Fruit fly (Drosophila melanogaster) whole organism, embryonic: ENCODE data around the gene CG33124.
A peak's percentile ranks its signal among the peaks of the same experiment; 100 is the strongest.

Experiments used
- Aef1 ChIP-seq: fragments of 200-800 bp; sonication (Bioruptor generic); IDR thresholded peaks from 3 replicates; pipeline ENCODE4 v1.3.6; 2022; ENCODE audit warnings: missing biosample characterization, missing genetic modification characterization
- Atf6 ChIP-seq: fragments of 200-800 bp; sonication (Bioruptor generic); IDR thresholded peaks from 2 replicates; pipeline ENCODE4 v1.3.6; 2022; ENCODE audit warnings: missing biosample characterization, missing genetic modification characterization
- CG1024 ChIP-seq: fragments of 200-800 bp; sonication (Bioruptor generic); IDR thresholded peaks from 2 replicates; pipeline ENCODE4 v1.3.6; 2022; ENCODE audit warnings: missing biosample characterization, missing genetic modification characterization
- CG12219 ChIP-seq: fragments of 200-800 bp; sonication (Bioruptor generic); optimal IDR thresholded peaks from 3 replicates; lab custom pipeline; 2018; ENCODE audit warnings: missing biosample characterization, mild to moderate bottlenecking, missing genetic modification characterization
- CG13287 ChIP-seq: fragments of 200-800 bp; sonication (Bioruptor generic); IDR thresholded peaks from 2 replicates; pipeline ENCODE4 v1.3.6; 2022; ENCODE audit warnings: missing biosample characterization, missing genetic modification characterization; ENCODE audit not compliant: partially characterized antibody
- CG14667 ChIP-seq: fragments of 200-800 bp; sonication (Bioruptor generic); IDR thresholded peaks from 2 replicates; pipeline ENCODE4 v1.3.6; 2022; ENCODE audit warnings: missing biosample characterization, missing genetic modification characterization
- CG1647 ChIP-seq: fragments of 200-800 bp; sonication (Bioruptor generic); optimal IDR thresholded peaks from 3 replicates; lab custom pipeline; 2016; ENCODE audit warnings: missing biosample characterization, missing genetic modification characterization
- CG18599 ChIP-seq: fragments of 200-800 bp; sonication (Bioruptor generic); optimal IDR thresholded peaks from 3 replicates; lab custom pipeline; 2017; ENCODE audit warnings: missing biosample characterization, missing genetic modification characterization, mild to moderate bottlenecking, moderate library complexity, missing genetic modification reagents
- CG3995 ChIP-seq: fragments of 200-800 bp; sonication (Bioruptor generic); optimal IDR thresholded peaks from 3 replicates; lab custom pipeline; 2016; ENCODE audit warnings: missing biosample characterization, missing genetic modification characterization
- CG4820 ChIP-seq: fragments of 200-800 bp; sonication (Bioruptor generic); optimal IDR thresholded peaks from 3 replicates; lab custom pipeline; 2016; ENCODE audit warnings: missing biosample characterization, missing genetic modification characterization
- CG6254 ChIP-seq: fragments of 200-800 bp; sonication (Bioruptor generic); optimal IDR thresholded peaks from 3 replicates; lab custom pipeline; 2017; ENCODE audit warnings: mild to moderate bottlenecking, missing biosample characterization, missing genetic modification reagents, missing genetic modification characterization
- CG6854 ChIP-seq: fragments of 200-800 bp; sonication (Bioruptor generic); optimal IDR thresholded peaks from 3 replicates; lab custom pipeline; 2017; ENCODE audit warnings: missing biosample characterization, mild to moderate bottlenecking, missing genetic modification characterization
- CG7271 ChIP-seq: fragments of 200-800 bp; sonication (Bioruptor generic); optimal IDR thresholded peaks from 2 replicates; lab custom pipeline; 2018; ENCODE audit warnings: missing biosample characterization, mild to moderate bottlenecking, missing genetic modification characterization, moderate library complexity
- CG7372 ChIP-seq: fragments of 200-800 bp; sonication (Bioruptor generic); IDR thresholded peaks from 2 replicates; pipeline ENCODE4 v1.3.6; 2022; ENCODE audit warnings: missing biosample characterization, missing genetic modification characterization
- CG8924 ChIP-seq: fragments of 200-800 bp; optimal IDR thresholded peaks from 3 replicates; lab custom pipeline; 2019; ENCODE audit warnings: missing biosample characterization, mild to moderate bottlenecking, missing genetic modification characterization, moderate library complexity
- CG8944 ChIP-seq: fragments of 200-800 bp; sonication (Bioruptor generic); optimal IDR thresholded peaks from 3 replicates; lab custom pipeline; 2016; ENCODE audit warnings: missing biosample characterization, missing genetic modification characterization
- D19A ChIP-seq: fragments of 200-800 bp; optimal IDR thresholded peaks from 3 replicates; lab custom pipeline; 2019; ENCODE audit warnings: missing biosample characterization, mild to moderate bottlenecking, missing genetic modification characterization, moderate library complexity
- Lhr ChIP-seq: fragments of 200-800 bp; sonication (Bioruptor generic); optimal IDR thresholded peaks from 3 replicates; lab custom pipeline; 2017; ENCODE audit warnings: mild to moderate bottlenecking, missing biosample characterization, missing genetic modification reagents, missing genetic modification characterization
- Lpt ChIP-seq: fragments of >200 bp; optimal IDR thresholded peaks from 2 replicates; lab custom pipeline; 2018; ENCODE audit warnings: missing biosample characterization, missing genetic modification characterization
- Nf-YA ChIP-seq: fragments of 200-800 bp; sonication (Bioruptor generic); IDR thresholded peaks from 2 replicates; pipeline ENCODE4 v1.3.6; 2022; ENCODE audit warnings: missing biosample characterization, missing genetic modification characterization
- Oli ChIP-seq: fragments of 200-800 bp; sonication (Bioruptor generic); optimal IDR thresholded peaks from 2 replicates; lab custom pipeline; 2018; ENCODE audit warnings: missing biosample characterization, mild to moderate bottlenecking, missing genetic modification characterization, moderate library complexity
- PHDP ChIP-seq: fragments of 200-800 bp; sonication (Bioruptor generic); optimal IDR thresholded peaks from 3 replicates; lab custom pipeline; 2018; ENCODE audit warnings: missing biosample characterization, mild to moderate bottlenecking, missing genetic modification characterization, moderate library complexity
- Ptx1 ChIP-seq: fragments of 200-800 bp; sonication (Bioruptor generic); IDR thresholded peaks from 2 replicates; pipeline ENCODE4 v1.3.6; 2022; ENCODE audit warnings: missing biosample characterization, missing genetic modification characterization
- Ravus ChIP-seq: fragments of 200-800 bp; sonication (Bioruptor generic); IDR thresholded peaks from 2 replicates; pipeline ENCODE4 v1.3.6; 2022; ENCODE audit warnings: missing biosample characterization, missing genetic modification characterization
- Rfx ChIP-seq: fragments of 200-800 bp; sonication (Bioruptor generic); IDR thresholded peaks from 2 replicates; pipeline ENCODE4 v1.3.6; 2022; ENCODE audit warnings: missing biosample characterization, missing genetic modification characterization
- Sin3A ChIP-seq: fragments of >200 bp; optimal IDR thresholded peaks from 2 replicates; lab custom pipeline; 2018
- Sry-β ChIP-seq: fragments of 200-800 bp; sonication (Bioruptor generic); optimal IDR thresholded peaks from 2 replicates; lab custom pipeline; 2018; ENCODE audit warnings: missing biosample characterization, mild to moderate bottlenecking, missing genetic modification characterization, moderate library complexity
- Taf1 ChIP-seq: fragments of 200-800 bp; sonication (Bioruptor generic); IDR thresholded peaks from 2 replicates; pipeline ENCODE4 v1.3.6; 2022; ENCODE audit warnings: missing biosample characterization, missing genetic modification characterization
- ara ChIP-seq: fragments of 200-800 bp; sonication (Bioruptor generic); IDR thresholded peaks from 2 replicates; pipeline ENCODE4 v1.3.6; 2022; ENCODE audit warnings: missing biosample characterization, missing genetic modification characterization
- bowl ChIP-seq: fragments of 200-800 bp; sonication (Bioruptor generic); IDR thresholded peaks from 2 replicates; pipeline ENCODE4 v1.3.6; 2022; ENCODE audit warnings: missing biosample characterization, missing genetic modification characterization
- chinmo ChIP-seq: fragments of 200-800 bp; sonication (Bioruptor generic); IDR thresholded peaks from 4 replicates; pipeline ENCODE4 v1.3.6; 2022; ENCODE audit warnings: missing biosample characterization, missing genetic modification characterization; ENCODE audit not compliant: partially characterized antibody
- da ChIP-seq: fragments of 200-800 bp; sonication (Bioruptor generic); optimal IDR thresholded peaks from 2 replicates; lab custom pipeline; 2016; ENCODE audit warnings: missing biosample characterization, missing genetic modification characterization
- eyg ChIP-seq: fragments of 200-800 bp; sonication (Bioruptor generic); optimal IDR thresholded peaks from 3 replicates; lab custom pipeline; 2016; ENCODE audit warnings: missing biosample characterization, missing genetic modification characterization
- gce ChIP-seq: fragments of 200-800 bp; sonication (Bioruptor generic); IDR thresholded peaks from 3 replicates; pipeline ENCODE4 v1.3.6; 2022; ENCODE audit warnings: missing biosample characterization, missing genetic modification characterization
- gcm2 ChIP-seq: fragments of 200-800 bp; sonication (Bioruptor generic); optimal IDR thresholded peaks from 2 replicates; lab custom pipeline; 2016; ENCODE audit warnings: missing biosample characterization, missing genetic modification characterization
- hb ChIP-seq: fragments of 200-800 bp; sonication (Bioruptor generic); IDR thresholded peaks from 3 replicates; pipeline ENCODE4 v1.3.6; 2022; ENCODE audit warnings: missing biosample characterization, missing genetic modification characterization; ENCODE audit not compliant: partially characterized antibody
- knrl ChIP-seq: fragments of 200-800 bp; sonication (Bioruptor generic); IDR thresholded peaks from 3 replicates; pipeline ENCODE4 v1.3.6; 2022; ENCODE audit warnings: missing biosample characterization, missing genetic modification characterization; ENCODE audit not compliant: partially characterized antibody
- nerfin-1 ChIP-seq: fragments of 200-800 bp; sonication (Bioruptor generic); optimal IDR thresholded peaks from 3 replicates; lab custom pipeline; 2019; ENCODE audit warnings: missing biosample characterization, mild to moderate bottlenecking, missing genetic modification characterization, moderate library complexity
- nmo ChIP-seq: fragments of 200-800 bp; sonication (Bioruptor generic); optimal IDR thresholded peaks from 2 replicates; lab custom pipeline; 2018; ENCODE audit warnings: missing biosample characterization, mild to moderate bottlenecking, missing genetic modification characterization, moderate library complexity
- onecut ChIP-seq: fragments of 200-800 bp; sonication (Bioruptor generic); IDR thresholded peaks from 2 replicates; pipeline ENCODE4 v1.3.6; 2022; ENCODE audit warnings: missing biosample characterization, missing genetic modification characterization
- otp ChIP-seq: fragments of 200-800 bp; sonication (Bioruptor generic); IDR thresholded peaks from 3 replicates; pipeline ENCODE4, ENCODE4 v1.3.6; 2022; ENCODE audit warnings: missing biosample characterization, missing genetic modification characterization
- pho ChIP-seq: fragments of 200-800 bp; sonication (Bioruptor generic); optimal IDR thresholded peaks from 2 replicates; lab custom pipeline; 2016; ENCODE audit warnings: missing biosample characterization, missing genetic modification characterization
- phol ChIP-seq: fragments of 200-800 bp; sonication (Bioruptor generic); optimal IDR thresholded peaks from 3 replicates; lab custom pipeline; 2018; ENCODE audit warnings: missing biosample characterization, mild to moderate bottlenecking, missing genetic modification characterization, moderate library complexity
- pita ChIP-seq: fragments of 200-800 bp; sonication (Bioruptor generic); optimal IDR thresholded peaks from 2 replicates; lab custom pipeline; 2017; ENCODE audit warnings: missing biosample characterization, mild to moderate bottlenecking, missing genetic modification characterization
- psq ChIP-seq: fragments of 200-800 bp; sonication (Bioruptor generic); optimal IDR thresholded peaks from 2 replicates; lab custom pipeline; 2017; ENCODE audit warnings: missing biosample characterization, missing genetic modification characterization
- salm ChIP-seq: fragments of 200-800 bp; sonication (Bioruptor generic); optimal IDR thresholded peaks from 2 replicates; lab custom pipeline; 2018; ENCODE audit warnings: missing biosample characterization, mild to moderate bottlenecking, missing genetic modification characterization
- ssp ChIP-seq: fragments of 200-800 bp; sonication (Bioruptor generic); IDR thresholded peaks from 2 replicates; pipeline ENCODE4 v1.3.6; 2022; ENCODE audit warnings: missing biosample characterization, missing genetic modification characterization
- vfl ChIP-seq: fragments of 200-800 bp; sonication (Bioruptor generic); optimal IDR thresholded peaks from 2 replicates; lab custom pipeline; 2016; ENCODE audit warnings: missing biosample characterization, missing genetic modification characterization
- z ChIP-seq: fragments of 200-800 bp; sonication (Bioruptor generic); IDR thresholded peaks from 3 replicates; pipeline ENCODE4 v1.3.6; 2022; ENCODE audit warnings: missing biosample characterization, missing genetic modification characterization

The CG33124 gene

DNA sequence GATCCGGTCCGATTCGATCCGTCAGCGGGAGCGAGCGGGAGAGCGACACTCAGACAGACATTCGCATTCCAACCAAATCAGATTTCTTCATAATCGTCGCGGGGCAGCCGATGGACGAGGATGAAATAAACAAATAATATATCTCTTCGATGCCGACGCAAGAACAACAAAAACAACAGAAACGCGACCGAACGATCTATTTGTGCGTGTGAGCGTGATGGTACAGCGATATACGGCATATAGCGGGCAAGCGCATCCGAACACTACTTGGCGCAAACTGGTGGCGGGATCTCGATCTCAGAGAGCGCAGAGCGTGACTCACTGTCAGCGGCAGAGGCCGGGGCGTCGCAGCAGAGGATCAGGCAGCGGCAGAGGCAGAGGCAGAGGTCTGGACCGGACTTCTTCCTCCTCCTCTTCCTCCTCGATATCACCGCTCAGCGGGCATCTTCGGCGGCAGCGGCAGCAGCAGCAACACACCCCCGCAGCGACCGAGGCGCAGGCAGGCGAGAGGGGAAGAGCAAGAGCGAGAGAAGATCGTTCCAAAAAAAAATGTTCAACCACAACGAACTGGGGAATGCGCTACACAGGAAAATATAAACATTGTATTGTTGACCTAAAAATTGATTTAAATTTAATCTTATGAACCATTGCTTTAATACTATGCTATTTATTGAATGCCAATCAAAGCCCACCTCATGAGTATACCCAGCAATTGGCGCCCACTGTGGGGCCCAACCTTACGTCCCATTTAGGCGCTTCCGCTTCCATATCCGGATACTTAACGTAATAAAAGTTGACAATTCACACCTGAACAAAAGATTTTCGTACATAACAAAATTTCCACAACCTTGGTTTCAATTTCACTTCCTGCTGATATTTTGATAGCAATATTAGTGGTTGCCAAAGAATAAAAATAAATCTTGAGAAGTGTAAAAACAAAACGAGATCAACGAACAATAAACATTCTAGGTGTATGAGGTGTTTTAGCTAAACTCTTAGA is 47.4 kb downstream of the CG33124 start (continued):
- TF ChIP-seq CG6254 (GFP tag; lab: Kevin White, UChicago), result no peak
- no peak for TF ChIP-seq Lhr (GFP tag; lab: Kevin White, UChicago)
- no peak for TF ChIP-seq CG12219
- TF ChIP-seq Nf-YA (GFP tag; lab: Robert Waterston, UW), result no peak
- peak; percentile 30 for TF ChIP-seq gcm2 (GFP tag; lab: Kevin White, UChicago)
- no peak; the same call in 1 of the 2 replicates for TF ChIP-seq Ptx1 (GFP tag; lab: Robert Waterston, UW)
- peak; percentile 65 for TF ChIP-seq nmo (GFP tag; lab: Kevin White, UChicago)
- no peak for TF ChIP-seq knrl (GFP tag; lab: Robert Waterston, UW)
- peak; percentile 92; the same call in 3 of the 4 replicates for TF ChIP-seq chinmo (GFP tag; lab: Robert Waterston, UW)
- peak; percentile 30 for TF ChIP-seq CG8924 (tag; lab: Kevin White, UChicago)
- no peak for TF ChIP-seq hb (GFP tag; lab: Robert Waterston, UW)
- TF ChIP-seq Ravus (GFP tag; lab: Robert Waterston, UW), result no peak
- TF ChIP-seq Sry-β, result no peak
- TF ChIP-seq CG7271 (tag; lab: Kevin White, UChicago), result no peak
- TF ChIP-seq Aef1 (GFP tag; lab: Robert Waterston, UW), result no peak; the same call in 2 of the 3 replicates
- no peak for TF ChIP-seq CG1024 (GFP tag; lab: Robert Waterston, UW)
- no peak for TF ChIP-seq bowl (GFP tag; lab: Robert Waterston, UW)
- TF ChIP-seq salm (tag; lab: Kevin White, UChicago), result no peak
- TF ChIP-seq vfl (GFP tag; lab: Kevin White, UChicago), result peak; percentile 22
- TF ChIP-seq Taf1 (GFP tag; lab: Robert Waterston, UW), result 0 out of 2 replicates have a peak, but pooled peaks have one; percentile 36
- no peak for TF ChIP-seq CG1647
- no peak for TF ChIP-seq pho (GFP tag; lab: Kevin White, UChicago)
- TF ChIP-seq Rfx (GFP tag; lab: Robert Waterston, UW), result peak; percentile 5; the same call in 1 of the 2 replicates
- TF ChIP-seq pita (GFP tag; lab: Kevin White, UChicago), result no peak
- no peak for TF ChIP-seq CG8944 (GFP tag; lab: Kevin White, UChicago)
- 0 out of 2 replicates have a peak, but pooled peaks have one; percentile 6 for TF ChIP-seq onecut (GFP tag; lab: Robert Waterston, UW)
- peak; percentile 41; the same call in 1 of the 2 replicates for TF ChIP-seq Atf6 (GFP tag; lab: Robert Waterston, UW)
- no peak for TF ChIP-seq Lpt (GFP tag; lab: Kevin White, UChicago)
- TF ChIP-seq ara (GFP tag; lab: Robert Waterston, UW), result no peak
- TF ChIP-seq eyg, result no peak
- no peak for TF ChIP-seq otp (GFP tag; lab: Robert Waterston, UW)
- peak; percentile 19; the same call in 1 of the 3 replicates for TF ChIP-seq gce (GFP tag; lab: Robert Waterston, UW)
- no peak; the same call in 1 of the 2 replicates for TF ChIP-seq CG13287 (GFP tag; lab: Robert Waterston, UW)
- TF ChIP-seq phol (tag; lab: Kevin White, UChicago), result peak; percentile 68
- TF ChIP-seq psq (GFP tag; lab: Kevin White, UChicago), result peak; percentile 47
- no peak for TF ChIP-seq Sin3A (lab: Kevin White, UChicago)
- no peak for TF ChIP-seq CG14667 (GFP tag; lab: Robert Waterston, UW)
- TF ChIP-seq CG6854 (GFP tag; lab: Kevin White, UChicago), result no peak
- peak; percentile 32; the same call in 1 of the 3 replicates for TF ChIP-seq z (GFP tag; lab: Robert Waterston, UW)
- no peak for TF ChIP-seq da
- peak; percentile 75 for TF ChIP-seq Oli (tag; lab: Kevin White, UChicago)
- TF ChIP-seq nerfin-1 (tag; lab: Kevin White, UChicago), result no peak
- no peak for TF ChIP-seq PHDP (tag; lab: Kevin White, UChicago)
- peak; percentile 15 for TF ChIP-seq CG4820 (GFP tag; lab: Kevin White, UChicago)
- TF ChIP-seq CG18599 (GFP tag; lab: Kevin White, UChicago), result peak; percentile 45
- TF ChIP-seq CG7372 (GFP tag; lab: Robert Waterston, UW), result no peak
- TF ChIP-seq ssp (GFP tag; lab: Robert Waterston, UW), result no peak
- TF ChIP-seq D19A, result peak; percentile 91
- no peak for TF ChIP-seq CG3995 (GFP tag; lab: Kevin White, UChicago)
